Worm (Caenorhabditis elegans) whole organism, young adult: Measurements from ENCODE around the gene srp-8.
A peak's percentile ranks its signal among the peaks of the same experiment; 100 is the strongest.

Source experiments
- B0336.3 ChIP-seq: fragments of 200-800 bp; sonication (Bioruptor generic); IDR thresholded peaks from 2 replicates; pipeline ENCODE4 v1.3.6; 2022; ENCODE audit warnings: missing genetic modification characterization, missing compliant biosample characterization
- D2030.7 ChIP-seq: fragments of 200-800 bp; sonication (Bioruptor generic); IDR thresholded peaks from 2 replicates; pipeline ENCODE4 v1.3.6; 2022; ENCODE audit warnings: missing genetic modification reagents, missing genetic modification characterization, missing compliant biosample characterization
- F22D6.2 ChIP-seq: sonication (generic microtip); optimal IDR thresholded peaks from 2 replicates; lab custom pipeline; 2016; ENCODE audit warnings: mild to moderate bottlenecking, missing genetic modification characterization, missing compliant biosample characterization
- F37B4.10 ChIP-seq: fragments of 200-800 bp; sonication (Bioruptor generic); IDR thresholded peaks from 2 replicates; pipeline ENCODE4 v1.3.6; 2022; ENCODE audit warnings: missing genetic modification characterization, missing compliant biosample characterization
- F39B2.1 ChIP-seq: fragments of 200-800 bp; sonication (Bioruptor generic); IDR thresholded peaks from 2 replicates; pipeline ENCODE4 v1.3.6; 2022; ENCODE audit warnings: missing genetic modification reagents, missing genetic modification characterization, missing compliant biosample characterization
- T07F8.4 ChIP-seq: sonication (generic microtip); optimal IDR thresholded peaks from 2 replicates; lab custom pipeline; 2016; ENCODE audit warnings: mild to moderate bottlenecking, missing genetic modification characterization, moderate library complexity, missing compliant biosample characterization
- Y56A3A.18 ChIP-seq: fragments of 200-800 bp; sonication (Bioruptor generic); IDR thresholded peaks from 2 replicates; pipeline ENCODE4 v1.3.6; 2022; ENCODE audit warnings: missing genetic modification reagents, missing genetic modification characterization, missing compliant biosample characterization
- athp-1 ChIP-seq: sonication (generic microtip); optimal IDR thresholded peaks from 2 replicates; lab custom pipeline; 2017; ENCODE audit warnings: mild to moderate bottlenecking, missing genetic modification characterization, missing compliant biosample characterization
- attf-5 ChIP-seq: fragments of 200-800 bp; sonication (Bioruptor generic); optimal IDR thresholded peaks from 2 replicates; lab custom pipeline; 2018; ENCODE audit warnings: mild to moderate bottlenecking, missing genetic modification characterization, missing compliant biosample characterization
- attf-6 ChIP-seq: fragments of 200-800 bp; sonication (Bioruptor generic); IDR thresholded peaks from 2 replicates; pipeline ENCODE4 v1.3.6; 2022; ENCODE audit warnings: missing genetic modification reagents, missing genetic modification characterization, missing compliant biosample characterization
- bed-2 ChIP-seq: fragments of 200-800 bp; sonication (Bioruptor generic); IDR thresholded peaks from 2 replicates; pipeline ENCODE4 v1.3.6; 2022; ENCODE audit warnings: missing genetic modification reagents, missing genetic modification characterization, missing compliant biosample characterization
- cebp-2 ChIP-seq: fragments of 200-800 bp; sonication (Bioruptor generic); IDR thresholded peaks from 2 replicates; pipeline ENCODE4 v1.3.6; 2022; ENCODE audit warnings: missing genetic modification characterization, missing compliant biosample characterization
- ceh-58 ChIP-seq: fragments of 200-800 bp; sonication (Bioruptor generic); IDR thresholded peaks from 2 replicates; pipeline ENCODE4 v1.3.6; 2022; ENCODE audit warnings: missing genetic modification characterization, missing compliant biosample characterization
- ceh-79 ChIP-seq: sonication (generic microtip); optimal IDR thresholded peaks from 2 replicates; lab custom pipeline; 2017; ENCODE audit warnings: mild to moderate bottlenecking, missing genetic modification characterization, missing compliant biosample characterization
- chd-7 ChIP-seq: sonication (generic microtip); optimal IDR thresholded peaks from 2 replicates; lab custom pipeline; 2016; ENCODE audit warnings: mild to moderate bottlenecking, missing genetic modification characterization, moderate library complexity, missing compliant biosample characterization
- die-1 ChIP-seq: sonication (generic microtip); optimal IDR thresholded peaks from 2 replicates; lab custom pipeline; 2016; ENCODE audit warnings: missing genotype, mild to moderate bottlenecking, missing genetic modification characterization, missing compliant biosample characterization
- egl-44 ChIP-seq: fragments of 200-800 bp; sonication (Bioruptor generic); IDR thresholded peaks from 2 replicates; pipeline ENCODE4 v1.3.6; 2022; ENCODE audit warnings: missing genetic modification reagents, missing genetic modification characterization, missing compliant biosample characterization
- ekl-4 ChIP-seq: fragments of 200-800 bp; sonication (Bioruptor generic); IDR thresholded peaks from 2 replicates; pipeline ENCODE4 v1.3.6; 2022; ENCODE audit warnings: missing genetic modification reagents, missing genetic modification characterization, missing compliant biosample characterization
- him-1 ChIP-seq: sonication (generic microtip); optimal IDR thresholded peaks from 2 replicates; lab custom pipeline; 2016; ENCODE audit warnings: missing genotype, missing genetic modification reagents, missing genetic modification characterization, missing compliant biosample characterization
- hmg-1.2 ChIP-seq: fragments of 200-800 bp; sonication (Bioruptor generic); IDR thresholded peaks from 2 replicates; pipeline ENCODE4 v1.3.6; 2022; ENCODE audit warnings: missing genetic modification reagents, missing genetic modification characterization, missing compliant biosample characterization
- hmg-20 ChIP-seq: fragments of 200-800 bp; sonication (Bioruptor generic); IDR thresholded peaks from 2 replicates; pipeline ENCODE4 v1.3.6; 2022; ENCODE audit warnings: missing genetic modification reagents, missing genetic modification characterization, missing compliant biosample characterization
- hrde-1 ChIP-seq: sonication (generic microtip); optimal IDR thresholded peaks from 2 replicates; lab custom pipeline; 2016; ENCODE audit warnings: missing genetic modification characterization, mild to moderate bottlenecking, missing compliant biosample characterization, moderate library complexity, missing genotype, missing genetic modification reagents, borderline replicate concordance
- hsf-1 ChIP-seq: fragments of 200-800 bp; sonication (Bioruptor generic); IDR thresholded peaks from 2 replicates; pipeline ENCODE4 v1.3.6; 2022; ENCODE audit warnings: missing genetic modification reagents, missing genetic modification characterization, missing compliant biosample characterization
- let-607 ChIP-seq, 2 experiments: fragments of 200-800 bp in 1 of 2; sonication (Bioruptor generic) in 1 of 2; sonication (generic microtip) in 1 of 2; optimal IDR thresholded peaks; 2 replicates each; lab custom pipeline; 2016 to 2018; ENCODE audit warnings: mild to moderate bottlenecking in 2 of 2, missing compliant biosample characterization in 2 of 2, missing genetic modification characterization in 2 of 2, moderate library complexity in 2 of 2, missing genotype in 1 of 2
- lin-26 ChIP-seq: fragments of 200-800 bp; sonication (Bioruptor generic); IDR thresholded peaks from 2 replicates; pipeline ENCODE4 v1.3.6; 2022; ENCODE audit warnings: missing genetic modification reagents, missing genetic modification characterization, missing compliant biosample characterization
- lin-40 ChIP-seq: sonication (generic microtip); optimal IDR thresholded peaks from 2 replicates; lab custom pipeline; 2016; ENCODE audit warnings: missing genetic modification characterization, mild to moderate bottlenecking, missing compliant biosample characterization, missing genotype, missing genetic modification reagents
- lsl-1 ChIP-seq: fragments of 200-800 bp; sonication (Bioruptor generic); optimal IDR thresholded peaks from 2 replicates; lab custom pipeline; 2018; ENCODE audit warnings: mild to moderate bottlenecking, missing genetic modification characterization, moderate library complexity, missing compliant biosample characterization
- madf-6 ChIP-seq: fragments of 200-800 bp; sonication (Bioruptor generic); IDR thresholded peaks from 2 replicates; pipeline ENCODE4 v1.3.6; 2022; ENCODE audit warnings: missing genetic modification reagents, missing genetic modification characterization, missing compliant biosample characterization
- mel-28 ChIP-seq: sonication (generic microtip); optimal IDR thresholded peaks from 2 replicates; lab custom pipeline; 2016; ENCODE audit warnings: borderline replicate concordance, mild to moderate bottlenecking, missing genetic modification characterization, missing compliant biosample characterization
- mxl-1 ChIP-seq: sonication (generic microtip); optimal IDR thresholded peaks from 2 replicates; lab custom pipeline; 2016; ENCODE audit warnings: missing genetic modification characterization, missing compliant biosample characterization
- nfyb-1 ChIP-seq: fragments of 200-800 bp; sonication (Bioruptor generic); IDR thresholded peaks from 2 replicates; pipeline ENCODE4 v1.3.6; 2022; ENCODE audit warnings: missing genetic modification reagents, missing genetic modification characterization, missing compliant biosample characterization
- nhr-120 ChIP-seq: fragments of 200-800 bp; sonication (Bioruptor generic); IDR thresholded peaks from 2 replicates; pipeline ENCODE4 v1.3.6; 2022; ENCODE audit warnings: missing genetic modification characterization, missing compliant biosample characterization
- nhr-90 ChIP-seq: sonication (generic microtip); optimal IDR thresholded peaks from 2 replicates; lab custom pipeline; 2016; ENCODE audit warnings: missing genotype, mild to moderate bottlenecking, missing genetic modification characterization, missing compliant biosample characterization
- sdz-38 ChIP-seq: sonication (generic microtip); optimal IDR thresholded peaks from 2 replicates; lab custom pipeline; 2016; ENCODE audit warnings: missing genotype, missing genetic modification characterization, missing compliant biosample characterization
- snpc-1.1 ChIP-seq: sonication (generic microtip); optimal IDR thresholded peaks from 2 replicates; lab custom pipeline; 2017; ENCODE audit warnings: missing genetic modification characterization, mild to moderate bottlenecking, missing compliant biosample characterization, antibody characterized with exemption, moderate library complexity, missing genotype, missing genetic modification reagents; ENCODE audit not compliant: insufficient read depth
- snpc-4 ChIP-seq, 5 experiments: fragments of 150-350 bp in 1 of 5; sonication (generic microtip) in 4 of 5; optimal IDR thresholded peaks; 2 replicates each; lab custom pipeline; 2014 to 2018; ENCODE audit warnings: missing genetic modification characterization in 5 of 5, missing biosample characterization in 3 of 5, antibody characterized with exemption in 2 of 5, mild to moderate bottlenecking in 2 of 5, missing compliant biosample characterization in 2 of 5, missing genotype in 2 of 5, moderate library complexity in 2 of 5, missing genetic modification reagents in 1 of 5
- tbp1 ChIP-seq: fragments of 200-800 bp; sonication (Bioruptor generic); optimal IDR thresholded peaks from 2 replicates; lab custom pipeline; 2018; ENCODE audit warnings: mild to moderate bottlenecking, missing genetic modification characterization, missing compliant biosample characterization
- tlf-1 ChIP-seq: fragments of 200-800 bp; sonication (Bioruptor generic); optimal IDR thresholded peaks from 2 replicates; lab custom pipeline; 2018; ENCODE audit warnings: mild to moderate bottlenecking, missing genetic modification characterization, missing compliant biosample characterization
- unc-130 ChIP-seq: sonication (generic microtip); optimal IDR thresholded peaks from 2 replicates; lab custom pipeline; 2016; ENCODE audit warnings: missing genetic modification reagents, missing genetic modification characterization, missing compliant biosample characterization
- ztf-25 ChIP-seq: fragments of 200-800 bp; sonication (Bioruptor generic); IDR thresholded peaks from 2 replicates; pipeline ENCODE4 v1.3.6; 2022; ENCODE audit warnings: missing genetic modification reagents, missing genetic modification characterization, missing compliant biosample characterization

Gene srp-8

DNA sequence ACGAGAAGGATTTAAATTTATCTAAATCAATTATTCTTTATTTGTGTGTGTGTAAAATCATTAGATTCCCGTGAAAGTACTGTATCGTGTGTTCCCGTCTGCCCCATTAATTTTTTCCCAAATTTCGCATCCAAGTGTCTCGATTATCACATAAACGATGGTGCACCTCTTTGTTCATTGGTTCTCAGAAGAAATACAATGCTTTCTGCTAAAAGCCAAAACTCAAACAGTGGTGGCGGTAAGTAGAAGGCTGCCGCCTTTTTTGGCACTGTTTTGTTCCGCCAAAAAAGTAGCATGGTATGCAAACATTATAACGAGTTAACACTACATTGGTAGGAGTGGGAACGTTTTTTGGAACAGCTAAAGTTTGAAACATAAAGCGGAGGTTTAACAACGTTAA lies 39.9 kb downstream of the srp-8 start:
- TF ChIP-seq attf-6 (GFP tag; lab: Robert Waterston, UW), result peak; percentile 62; the same call in 1 of the 2 replicates
- TF ChIP-seq F37B4.10 (GFP tag; lab: Robert Waterston, UW), result 0 out of 2 replicates have a peak, but pooled peaks have one; percentile 19
- no peak for TF ChIP-seq let-607 (tag; optimal IDR thresholded peaks at IDR 0.05; lab: Kevin White, UChicago)
- TF ChIP-seq ztf-25, result 0 out of 2 replicates have a peak, but pooled peaks have one; percentile 63
- TF ChIP-seq athp-1 (tag; lab: Kevin White, UChicago), result peak; percentile 43
- TF ChIP-seq cebp-2 (GFP tag; lab: Robert Waterston, UW), result 0 out of 2 replicates have a peak, but pooled peaks have one; percentile 57
- TF ChIP-seq unc-130, result peak; percentile 17
- TF ChIP-seq snpc-4 (GFP tag; optimal IDR thresholded peaks at IDR 0.05; lab: Kevin White, UChicago), result no peak
- peak in 1 of 4 experiments; percentile 15 for TF ChIP-seq snpc-4 (tag; optimal IDR thresholded peaks at IDR 0.05; lab: Kevin White, UChicago)
- TF ChIP-seq die-1, result no peak
- 0 out of 2 replicates have a peak, but pooled peaks have one; percentile 53 for TF ChIP-seq nfyb-1 (GFP tag; lab: Robert Waterston, UW)
- TF ChIP-seq D2030.7 (GFP tag; lab: Robert Waterston, UW), result peak; percentile 28; the same call in 1 of the 2 replicates
- TF ChIP-seq lin-26 (GFP tag; lab: Robert Waterston, UW), result peak; percentile 64; the same call in 1 of the 2 replicates
- peak; percentile 36 for TF ChIP-seq him-1 (tag; lab: Kevin White, UChicago)
- peak; percentile 36; the same call in 1 of the 2 replicates for TF ChIP-seq madf-6 (GFP tag; lab: Robert Waterston, UW)
- TF ChIP-seq mxl-1, result no peak
- no peak for TF ChIP-seq hmg-1.2
- peak; percentile 72; the same call in 1 of the 2 replicates for TF ChIP-seq hsf-1
- no peak for TF ChIP-seq mel-28 (tag; lab: Kevin White, UChicago)
- TF ChIP-seq ceh-79 (tag; lab: Kevin White, UChicago), result peak; percentile 28
- peak; percentile 75 for TF ChIP-seq B0336.3 (GFP tag; lab: Robert Waterston, UW)
- TF ChIP-seq hrde-1 (tag; lab: Kevin White, UChicago), result peak; percentile 80
- TF ChIP-seq T07F8.4 (tag; lab: Kevin White, UChicago), result no peak
- TF ChIP-seq ekl-4 (GFP tag; lab: Robert Waterston, UW), result 0 out of 2 replicates have a peak, but pooled peaks have one; percentile 33
- peak; percentile 10 for TF ChIP-seq lsl-1

ce11 chrV:8224634-8225033 lies 41.1 kb downstream of the srp-8 start, which contains the start of gene pax-1:
Gene pax-1 (plus strand): TSS chrV:8224934.
- no peak for TF ChIP-seq F39B2.1 (GFP tag; lab: Robert Waterston, UW)
- TF ChIP-seq nhr-90 (tag; lab: Kevin White, UChicago), result no peak
- no peak for TF ChIP-seq F22D6.2
- TF ChIP-seq tbp1 (GFP tag; lab: Kevin White, UChicago), result no peak
- no peak for TF ChIP-seq ceh-58 (GFP tag; lab: Robert Waterston, UW)
- TF ChIP-seq Y56A3A.18 (GFP tag; lab: Robert Waterston, UW), result no peak
- TF ChIP-seq, all 124 proteins: peak for 0

DNA sequence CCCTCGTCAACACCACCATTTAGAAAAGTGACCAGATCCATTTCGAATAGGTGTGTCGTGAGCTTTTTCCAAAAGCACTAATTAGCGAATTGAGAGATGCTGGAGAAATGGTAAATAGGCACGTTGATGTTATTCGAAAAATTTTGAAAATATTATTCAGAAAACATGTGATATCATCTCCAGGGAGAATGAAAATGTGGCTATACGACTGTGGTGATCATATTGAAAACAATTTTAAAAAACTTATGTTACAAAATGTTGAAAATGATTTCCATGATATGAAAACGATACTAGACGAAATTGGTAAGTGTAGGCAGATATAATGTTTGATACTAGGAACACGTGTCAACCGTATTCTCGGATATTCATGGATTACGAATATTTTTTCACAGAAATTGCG lies 43.3 kb downstream of the srp-8 start, which contains the start of gene K07C11.10:
TSS of gene K07C11.10 (minus strand) at position 101 of the 400 bp plus-strand sequence.
- TF ChIP-seq F22D6.2, result no peak
- no peak for TF ChIP-seq hmg-20 (GFP tag; lab: Robert Waterston, UW)
- no peak for TF ChIP-seq unc-130
- TF ChIP-seq bed-2 (GFP tag; lab: Robert Waterston, UW), result no peak
- TF ChIP-seq nhr-120 (GFP tag; lab: Robert Waterston, UW), result no peak
- TF ChIP-seq chd-7, result no peak
- no peak for TF ChIP-seq sdz-38 (tag; lab: Kevin White, UChicago)
- TF ChIP-seq lin-40 (tag; lab: Kevin White, UChicago), result no peak
- no peak for TF ChIP-seq egl-44
- TF ChIP-seq tlf-1 (GFP tag; lab: Kevin White, UChicago), result no peak
- no peak for TF ChIP-seq mel-28 (tag; lab: Kevin White, UChicago)
- TF ChIP-seq attf-5, result no peak
- TF ChIP-seq attf-6 (GFP tag; lab: Robert Waterston, UW), result no peak
- TF ChIP-seq snpc-1.1 (tag; lab: Kevin White, UChicago), result no peak
- TF ChIP-seq die-1, result no peak
